Fruit fly (Drosophila melanogaster) whole organism, embryonic: ENCODE measurements around the gene BBIP1.

Source experiments
- Ada2b ChIP-seq: fragments of 200-800 bp; sonication (Bioruptor generic); IDR thresholded peaks from 2 replicates; pipeline ENCODE4 v1.3.6; 2022; ENCODE audit warnings: missing biosample characterization, missing genetic modification characterization
- Blimp-1 ChIP-seq: fragments of 200-800 bp; sonication (Bioruptor generic); optimal IDR thresholded peaks from 3 replicates; lab custom pipeline; 2018; ENCODE audit warnings: missing biosample characterization, missing genetic modification characterization, mild to moderate bottlenecking, moderate library complexity, missing genetic modification reagents
- CG11695 ChIP-seq: fragments of 200-800 bp; sonication (Bioruptor generic); IDR thresholded peaks from 3 replicates; pipeline ENCODE4 v1.3.6; 2022; ENCODE audit warnings: missing biosample characterization, missing genetic modification characterization
- CG12299 ChIP-seq: fragments of 200-800 bp; sonication (Bioruptor generic); optimal IDR thresholded peaks from 2 replicates; lab custom pipeline; 2018; ENCODE audit warnings: missing biosample characterization, mild to moderate bottlenecking, missing genetic modification characterization
- CG13123 ChIP-seq: fragments of 200-800 bp; sonication (Bioruptor generic); optimal IDR thresholded peaks from 2 replicates; lab custom pipeline; 2016; ENCODE audit warnings: missing biosample characterization, missing genetic modification characterization
- CG14014 ChIP-seq: fragments of 200-800 bp; sonication (Bioruptor generic); IDR thresholded peaks from 2 replicates; pipeline ENCODE4 v1.3.6; 2022; ENCODE audit warnings: missing biosample characterization, missing genetic modification characterization
- CG15073 ChIP-seq: fragments of 200-800 bp; sonication (Bioruptor generic); optimal IDR thresholded peaks from 2 replicates; lab custom pipeline; 2016; ENCODE audit warnings: missing biosample characterization, missing genetic modification characterization
- CG17328 ChIP-seq: fragments of 200-800 bp; sonication (Bioruptor generic); IDR thresholded peaks from 2 replicates; pipeline ENCODE4 v1.3.6; 2022; ENCODE audit warnings: missing biosample characterization, missing genetic modification characterization
- CG17361 ChIP-seq: fragments of 200-800 bp; sonication (Bioruptor generic); IDR thresholded peaks from 3 replicates; pipeline ENCODE4 v1.3.6; 2022; ENCODE audit warnings: missing biosample characterization, missing genetic modification characterization
- CG17802 ChIP-seq: fragments of 200-800 bp; sonication (Bioruptor generic); optimal IDR thresholded peaks from 2 replicates; lab custom pipeline; 2018; ENCODE audit warnings: missing biosample characterization, mild to moderate bottlenecking, missing genetic modification characterization, moderate library complexity
- CG2889 ChIP-seq: fragments of 200-800 bp; sonication (Bioruptor generic); IDR thresholded peaks from 3 replicates; pipeline ENCODE4 v1.3.6; 2022; ENCODE audit warnings: missing biosample characterization, missing genetic modification characterization
- CG30403 ChIP-seq: fragments of 200-800 bp; sonication (Bioruptor generic); optimal IDR thresholded peaks from 3 replicates; lab custom pipeline; 2016; ENCODE audit warnings: missing biosample characterization, missing genetic modification characterization
- CG31388 ChIP-seq: fragments of 200-800 bp; sonication (Bioruptor generic); optimal IDR thresholded peaks from 2 replicates; lab custom pipeline; 2016; ENCODE audit warnings: missing biosample characterization, missing genetic modification characterization
- CG32532 ChIP-seq: fragments of 200-800 bp; sonication (Bioruptor generic); IDR thresholded peaks from 2 replicates; pipeline ENCODE4 v1.3.6; 2022; ENCODE audit warnings: missing biosample characterization, missing genetic modification characterization
- CG3838 ChIP-seq: fragments of 200-800 bp; sonication (Bioruptor generic); optimal IDR thresholded peaks from 3 replicates; lab custom pipeline; 2016; ENCODE audit warnings: missing biosample characterization, missing genetic modification characterization
- CG7786 ChIP-seq: fragments of 200-800 bp; sonication (Bioruptor generic); optimal IDR thresholded peaks from 2 replicates; lab custom pipeline; 2016; ENCODE audit warnings: missing biosample characterization, missing genetic modification characterization
- CG8478 ChIP-seq: fragments of >200 bp; optimal IDR thresholded peaks from 2 replicates; lab custom pipeline; 2018
- CG8944 ChIP-seq: fragments of 200-800 bp; sonication (Bioruptor generic); optimal IDR thresholded peaks from 3 replicates; lab custom pipeline; 2016; ENCODE audit warnings: missing biosample characterization, missing genetic modification characterization
- CG9215 ChIP-seq: fragments of 200-800 bp; sonication (Bioruptor generic); IDR thresholded peaks from 2 replicates; pipeline ENCODE4 v1.3.6; 2022; ENCODE audit warnings: missing biosample characterization, missing genetic modification characterization
- Dll ChIP-seq: fragments of 200-800 bp; sonication (Bioruptor generic); IDR thresholded peaks from 4 replicates; pipeline ENCODE4 v1.3.6; 2022; ENCODE audit warnings: missing biosample characterization, missing genetic modification characterization; ENCODE audit not compliant: partially characterized antibody
- ERR ChIP-seq: fragments of 200-800 bp; sonication (Bioruptor generic); optimal IDR thresholded peaks from 2 replicates; lab custom pipeline; 2016; ENCODE audit warnings: missing biosample characterization, missing genetic modification characterization
- Fer2 ChIP-seq: fragments of 200-800 bp; sonication (Bioruptor generic); optimal IDR thresholded peaks from 2 replicates; lab custom pipeline; 2018; ENCODE audit warnings: missing biosample characterization, mild to moderate bottlenecking, missing genetic modification characterization, moderate library complexity
- MBD-R2 ChIP-seq: fragments of 200-800 bp; sonication (Bioruptor generic); IDR thresholded peaks from 2 replicates; pipeline ENCODE4 v1.3.6; 2022; ENCODE audit warnings: missing biosample characterization, missing genetic modification characterization
- MESR4 ChIP-seq: fragments of 200-800 bp; sonication (Bioruptor generic); optimal IDR thresholded peaks from 2 replicates; lab custom pipeline; 2018; ENCODE audit warnings: missing biosample characterization, mild to moderate bottlenecking, missing genetic modification characterization, moderate library complexity
- MTF-1 ChIP-seq: fragments of 200-800 bp; sonication (Bioruptor generic); optimal IDR thresholded peaks from 2 replicates; lab custom pipeline; 2018; ENCODE audit warnings: missing biosample characterization, mild to moderate bottlenecking, missing genetic modification characterization, borderline replicate concordance
- Med ChIP-seq: fragments of 200-800 bp; sonication (Bioruptor generic); peaks from one replicate; lab custom pipeline; 2016; ENCODE audit warnings: missing biosample characterization, missing genetic modification characterization, mild to moderate bottlenecking, inconsistent platforms, moderate library complexity
- Nf-YB ChIP-seq: fragments of 200-800 bp; sonication (Bioruptor generic); optimal IDR thresholded peaks from 3 replicates; lab custom pipeline; 2019; ENCODE audit warnings: missing biosample characterization, mild to moderate bottlenecking, missing genetic modification characterization, moderate library complexity
- Pdp1 ChIP-seq, 2 experiments: fragments of 200-800 bp; sonication (Bioruptor generic); optimal IDR thresholded peaks; 3 replicates each; lab custom pipeline; 2016; ENCODE audit warnings: missing biosample characterization in 2 of 2, missing genetic modification characterization in 2 of 2, mild to moderate bottlenecking in 1 of 2, moderate library complexity in 1 of 2
- Rfx ChIP-seq: fragments of 200-800 bp; sonication (Bioruptor generic); IDR thresholded peaks from 2 replicates; pipeline ENCODE4 v1.3.6; 2022; ENCODE audit warnings: missing biosample characterization, missing genetic modification characterization
- Usf ChIP-seq: fragments of 200-800 bp; sonication (Bioruptor generic); optimal IDR thresholded peaks from 2 replicates; lab custom pipeline; 2017; ENCODE audit warnings: missing genotype, missing biosample characterization, missing genetic modification characterization
- ac ChIP-seq: fragments of 200-800 bp; sonication (Bioruptor generic); optimal IDR thresholded peaks from 3 replicates; lab custom pipeline; 2017; ENCODE audit warnings: missing biosample characterization, mild to moderate bottlenecking, missing genetic modification characterization
- cad ChIP-seq: fragments of >200 bp; optimal IDR thresholded peaks from 2 replicates; lab custom pipeline; 2017; ENCODE audit warnings: missing biosample characterization, missing genetic modification characterization
- cas ChIP-seq: fragments of 200-800 bp; sonication (Bioruptor generic); IDR thresholded peaks from 2 replicates; pipeline ENCODE4 v1.3.6; 2022; ENCODE audit warnings: missing biosample characterization, missing genetic modification characterization
- cwo ChIP-seq: fragments of 200-800 bp; sonication (Bioruptor generic); optimal IDR thresholded peaks from 3 replicates; lab custom pipeline; 2017; ENCODE audit warnings: missing biosample characterization, missing genetic modification characterization, mild to moderate bottlenecking, moderate library complexity, missing genetic modification reagents
- da ChIP-seq: fragments of 200-800 bp; sonication (Bioruptor generic); optimal IDR thresholded peaks from 2 replicates; lab custom pipeline; 2016; ENCODE audit warnings: missing biosample characterization, missing genetic modification characterization
- gem ChIP-seq: fragments of 200-800 bp; sonication (Bioruptor generic); optimal IDR thresholded peaks from 2 replicates; lab custom pipeline; 2019; ENCODE audit warnings: missing biosample characterization, mild to moderate bottlenecking, missing genetic modification characterization, moderate library complexity
- grn ChIP-seq: fragments of 200-800 bp; sonication (Bioruptor generic); optimal IDR thresholded peaks from 3 replicates; lab custom pipeline; 2017; ENCODE audit warnings: missing biosample characterization, missing genetic modification characterization
- hb ChIP-seq: fragments of 200-800 bp; sonication (Bioruptor generic); IDR thresholded peaks from 3 replicates; pipeline ENCODE4 v1.3.6; 2022; ENCODE audit warnings: missing biosample characterization, missing genetic modification characterization; ENCODE audit not compliant: partially characterized antibody
- ind ChIP-seq: fragments of 200-800 bp; sonication (Bioruptor generic); optimal IDR thresholded peaks from 3 replicates; lab custom pipeline; 2016; ENCODE audit warnings: missing biosample characterization, missing genetic modification characterization
- kay ChIP-seq: fragments of 200-800 bp; sonication (Bioruptor generic); optimal IDR thresholded peaks from 2 replicates; lab custom pipeline; 2016; ENCODE audit warnings: missing biosample characterization, missing genetic modification characterization
- klu ChIP-seq: fragments of 200-800 bp; sonication (Bioruptor generic); IDR thresholded peaks from 2 replicates; pipeline ENCODE4 v1.3.6; 2022; ENCODE audit warnings: missing biosample characterization, missing genetic modification characterization
- lola ChIP-seq, 3 experiments: fragments of >200 bp in 2 of 3; fragments of 200-800 bp in 1 of 3; sonication (Bioruptor generic) in 1 of 3; optimal IDR thresholded peaks; 2 replicates each; lab custom pipeline; 2017 to 2019; ENCODE audit warnings: missing biosample characterization in 3 of 3, missing genetic modification characterization in 3 of 3, mild to moderate bottlenecking in 1 of 3, moderate library complexity in 1 of 3
- luna ChIP-seq: fragments of 200-800 bp; sonication (Bioruptor generic); optimal IDR thresholded peaks from 2 replicates; lab custom pipeline; 2016; ENCODE audit warnings: missing biosample characterization, missing genetic modification characterization
- mld ChIP-seq: fragments of 200-800 bp; sonication (Bioruptor generic); IDR thresholded peaks from 3 replicates; pipeline ENCODE4 v1.3.6; 2022; ENCODE audit warnings: missing biosample characterization, missing genetic modification characterization; ENCODE audit not compliant: partially characterized antibody
- nerfin-2 ChIP-seq: fragments of 200-800 bp; sonication (Bioruptor generic); IDR thresholded peaks from 2 replicates; pipeline ENCODE4 v1.3.6; 2022; ENCODE audit warnings: missing biosample characterization, missing genetic modification characterization; ENCODE audit not compliant: partially characterized antibody
- pfk ChIP-seq: fragments of 200-800 bp; sonication (Bioruptor generic); optimal IDR thresholded peaks from 2 replicates; lab custom pipeline; 2018; ENCODE audit warnings: missing biosample characterization, mild to moderate bottlenecking, missing genetic modification characterization, moderate library complexity
- tup ChIP-seq: fragments of 200-800 bp; sonication (Bioruptor generic); optimal IDR thresholded peaks from 2 replicates; lab custom pipeline; 2016; ENCODE audit warnings: missing biosample characterization, mild to moderate bottlenecking, missing genetic modification characterization, moderate library complexity
- unpg ChIP-seq: fragments of 200-800 bp; sonication (Bioruptor generic); optimal IDR thresholded peaks from 3 replicates; lab custom pipeline; 2018; ENCODE audit warnings: missing biosample characterization, mild to moderate bottlenecking, missing genetic modification characterization, moderate library complexity
- vvl ChIP-seq: fragments of 200-800 bp; sonication (Bioruptor generic); IDR thresholded peaks from 2 replicates; pipeline ENCODE4 v1.3.6; 2022; ENCODE audit warnings: missing biosample characterization, missing genetic modification characterization
- zfh2 ChIP-seq: fragments of 200-800 bp; sonication (Bioruptor generic); optimal IDR thresholded peaks from 2 replicates; lab custom pipeline; 2016; ENCODE audit warnings: missing biosample characterization, missing genetic modification characterization

The BBIP1 gene

DNA sequence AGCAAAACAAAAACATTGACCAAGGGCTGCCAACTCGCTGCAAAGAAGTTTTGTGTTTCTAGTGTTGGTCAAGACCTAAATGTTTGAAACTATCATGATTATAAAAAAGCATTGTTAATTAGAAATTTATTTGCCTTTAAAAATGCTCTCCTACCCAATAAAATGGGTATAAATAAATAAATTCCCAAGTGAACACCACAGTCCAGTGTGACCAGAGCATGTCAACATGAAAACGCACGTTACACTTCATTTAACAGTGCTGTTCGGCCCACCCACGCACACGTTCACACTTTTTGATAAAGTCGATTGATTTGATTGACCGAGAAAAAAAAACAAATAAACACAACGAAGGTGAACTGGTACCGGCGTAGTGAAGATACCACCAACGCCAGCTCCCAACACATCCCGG lies at the start of gene BBIP1, which contains the start of the genes CG9356 and CG8135:
BBIP1 (plus strand) TSS at position 282 of the 409 bp plus-strand sequence.
CG9356 (minus strand) TSS at position 166 of the 409 bp plus-strand sequence.
CG8135 (plus strand) TSS at position 282 of the 409 bp plus-strand sequence.
- peak in 1 of 3 experiments; percentile 55 for TF ChIP-seq lola (GFP tag; optimal IDR thresholded peaks at IDR 0.05; lab: Kevin White, UChicago)
- no peak for TF ChIP-seq gem (tag; lab: Kevin White, UChicago)
- peak; percentile 85 for TF ChIP-seq ind (GFP tag; lab: Kevin White, UChicago)
- TF ChIP-seq MTF-1 (GFP tag; lab: Kevin White, UChicago) = peak; percentile 39
- peak; percentile 44 for TF ChIP-seq Fer2 (tag; lab: Kevin White, UChicago)
- no peak for TF ChIP-seq mld (GFP tag; lab: Robert Waterston, UW)
- peak; percentile 64 for TF ChIP-seq CG17328
- TF ChIP-seq vvl (GFP tag; lab: Robert Waterston, UW) = peak; percentile 87
- TF ChIP-seq cad = no peak
- peak; percentile 75 for TF ChIP-seq tup
- TF ChIP-seq hb (GFP tag; lab: Robert Waterston, UW) = no peak
- 0 out of 3 replicates have a peak, but pooled peaks have one; percentile 34 for TF ChIP-seq CG2889 (GFP tag; lab: Robert Waterston, UW)
- no peak; the same call in 1 of the 3 replicates for TF ChIP-seq CG17361 (GFP tag; lab: Robert Waterston, UW)
- peak; percentile 26 for TF ChIP-seq cwo (GFP tag; lab: Kevin White, UChicago)
- TF ChIP-seq CG13123 = peak; percentile 66
- peak; percentile 97 for TF ChIP-seq Med (GFP tag; lab: Kevin White, UChicago)
- no peak for TF ChIP-seq CG15073 (GFP tag; lab: Kevin White, UChicago)
- peak; percentile 57 for TF ChIP-seq kay
- no peak for TF ChIP-seq Blimp-1 (GFP tag; lab: Kevin White, UChicago)
- TF ChIP-seq da (GFP tag; lab: Kevin White, UChicago) = peak; percentile 60
- peak; percentile 37; the same call in 1 of the 2 replicates for TF ChIP-seq cas (GFP tag; lab: Robert Waterston, UW)
- TF ChIP-seq Ada2b = peak; percentile 47; the same call in 1 of the 2 replicates
- TF ChIP-seq unpg = no peak
- TF ChIP-seq Usf = no peak
- no peak for TF ChIP-seq nerfin-2 (GFP tag; lab: Robert Waterston, UW)
- peak; percentile 55; the same call in 1 of the 3 replicates for TF ChIP-seq CG11695
- TF ChIP-seq pfk (GFP tag; lab: Kevin White, UChicago) = no peak
- peak; percentile 91 for TF ChIP-seq MESR4 (GFP tag; lab: Kevin White, UChicago)
- TF ChIP-seq CG12299 (tag; lab: Kevin White, UChicago) = peak; percentile 60
- peak; percentile 82 for TF ChIP-seq grn
- peak; percentile 78 for TF ChIP-seq zfh2 (GFP tag; lab: Kevin White, UChicago)
- peak; percentile 82 for TF ChIP-seq ERR (GFP tag; lab: Kevin White, UChicago)
- peak; percentile 85 for TF ChIP-seq CG8944 (GFP tag; lab: Kevin White, UChicago)
- peak; percentile 84 for TF ChIP-seq CG30403 (GFP tag; lab: Kevin White, UChicago)
- peak; percentile 73; the same call in 1 of the 2 replicates for TF ChIP-seq klu (GFP tag; lab: Robert Waterston, UW)
- TF ChIP-seq Pdp1 (GFP tag; optimal IDR thresholded peaks at IDR 0.05; lab: Kevin White, UChicago) = peak; percentile 79 to 81
- peak; percentile 39 for TF ChIP-seq luna (GFP tag; lab: Kevin White, UChicago)
- TF ChIP-seq CG9215 (GFP tag; lab: Robert Waterston, UW) = 0 out of 2 replicates have a peak, but pooled peaks have one; percentile 36
- TF ChIP-seq CG32532 = peak; percentile 74
- TF ChIP-seq CG14014 (GFP tag; lab: Robert Waterston, UW) = no peak
- peak; percentile 95 for TF ChIP-seq MBD-R2 (GFP tag; lab: Robert Waterston, UW)
- TF ChIP-seq Nf-YB (GFP tag; lab: Kevin White, UChicago) = peak; percentile 61
- TF ChIP-seq CG7786 (GFP tag; lab: Kevin White, UChicago) = peak; percentile 76
- peak; percentile 24 for TF ChIP-seq CG31388 (GFP tag; lab: Kevin White, UChicago)
- TF ChIP-seq Dll (GFP tag; lab: Robert Waterston, UW) = peak; percentile 63; the same call in 3 of the 4 replicates
- no peak for TF ChIP-seq ac (GFP tag; lab: Kevin White, UChicago)
- no peak for TF ChIP-seq CG8478
- peak; percentile 45 for TF ChIP-seq CG3838
- peak; percentile 25 for TF ChIP-seq CG17802 (tag; lab: Kevin White, UChicago)
- peak; percentile 55 for TF ChIP-seq Rfx (GFP tag; lab: Robert Waterston, UW)
